Worm (Caenorhabditis elegans) whole organism, L3 larva: ENCODE results near the gene pms-2.

Experiments
- ama-1 ChIP-seq: fragments of 150-350 bp; optimal IDR thresholded peaks from 2 replicates; lab custom pipeline; 2018
- daf-12 ChIP-seq: fragments of 150-350 bp; optimal IDR thresholded peaks from 2 replicates; lab custom pipeline; 2014; ENCODE audit warnings: missing biosample characterization, missing genetic modification reagents, missing genetic modification characterization
- egl-5 ChIP-seq: fragments of 150-350 bp; optimal IDR thresholded peaks from 2 replicates; lab custom pipeline; 2017; ENCODE audit warnings: missing biosample characterization, missing genetic modification reagents, missing genetic modification characterization, inconsistent platforms
- fkh-2 ChIP-seq: fragments of 150-350 bp; optimal IDR thresholded peaks from 2 replicates; lab custom pipeline; 2014; ENCODE audit warnings: missing biosample characterization, missing genetic modification reagents, missing genetic modification characterization
- fos-1 ChIP-seq: fragments of 150-350 bp; optimal IDR thresholded peaks from 2 replicates; lab custom pipeline; 2014; ENCODE audit warnings: missing biosample characterization, missing genetic modification characterization
- lin-15B ChIP-seq: fragments of 150-350 bp; optimal IDR thresholded peaks from 2 replicates; lab custom pipeline; 2014; ENCODE audit warnings: missing biosample characterization, missing genetic modification characterization
- mdl-1 ChIP-seq: fragments of 150-350 bp; optimal IDR thresholded peaks from 2 replicates; lab custom pipeline; 2014; ENCODE audit warnings: missing biosample characterization, missing genetic modification characterization
- nhr-25 ChIP-seq: sonication (generic microtip); optimal IDR thresholded peaks from 2 replicates; lab custom pipeline; 2017; ENCODE audit warnings: missing biosample characterization, missing genetic modification characterization
- nhr-28 ChIP-seq: fragments of 150-350 bp; optimal IDR thresholded peaks from 2 replicates; lab custom pipeline; 2014; ENCODE audit warnings: missing biosample characterization, missing genetic modification characterization
- nhr-77 ChIP-seq: fragments of 150-350 bp; optimal IDR thresholded peaks from 2 replicates; lab custom pipeline; 2014; ENCODE audit warnings: missing biosample characterization, missing genetic modification characterization
- pha-4 ChIP-seq: fragments of 150-350 bp; optimal IDR thresholded peaks from 2 replicates; lab custom pipeline; 2014; ENCODE audit warnings: missing biosample characterization, missing genetic modification reagents, missing genetic modification characterization
- sea-2 ChIP-seq: fragments of 150-350 bp; sonication (generic microtip); optimal IDR thresholded peaks from 4 replicates; lab custom pipeline; 2014; ENCODE audit warnings: missing biosample characterization, missing genetic modification reagents, missing genetic modification characterization
- unc-62 ChIP-seq: fragments of 150-350 bp; sonication (generic microtip); optimal IDR thresholded peaks from 4 replicates; lab custom pipeline; 2014; ENCODE audit warnings: missing biosample characterization, missing genetic modification reagents, missing genetic modification characterization

- TF ChIP-seq lin-15B (tag; lab: Kevin White, UChicago) (no peak), nhr-25 (tag; lab: Kevin White, UChicago) (no peak), pha-4 (tag; lab: Kevin White, UChicago) (no peak), nhr-28 (tag; lab: Kevin White, UChicago) (no peak), ama-1 (no peak), sea-2 (GFP tag; lab: Kevin White, UChicago) (no peak), fos-1 (tag; lab: Kevin White, UChicago) (no peak), egl-5 (tag; lab: Kevin White, UChicago) (no peak), nhr-77 (tag; lab: Kevin White, UChicago) (no peak), mdl-1 (no peak), fkh-2 (tag; lab: Kevin White, UChicago) (no peak), unc-62 (GFP tag; lab: Kevin White, UChicago) (no peak), daf-12 (tag; lab: Kevin White, UChicago) (no peak)
Measured at ce11 chrV:11580826-11581225, 10.4 kb upstream of the pms-2 start, which contains the start of gene srx-90.
